Worm (Caenorhabditis elegans): Measurements from ENCODE around the gene C09B8.8.

Gene C09B8.8

DNA sequence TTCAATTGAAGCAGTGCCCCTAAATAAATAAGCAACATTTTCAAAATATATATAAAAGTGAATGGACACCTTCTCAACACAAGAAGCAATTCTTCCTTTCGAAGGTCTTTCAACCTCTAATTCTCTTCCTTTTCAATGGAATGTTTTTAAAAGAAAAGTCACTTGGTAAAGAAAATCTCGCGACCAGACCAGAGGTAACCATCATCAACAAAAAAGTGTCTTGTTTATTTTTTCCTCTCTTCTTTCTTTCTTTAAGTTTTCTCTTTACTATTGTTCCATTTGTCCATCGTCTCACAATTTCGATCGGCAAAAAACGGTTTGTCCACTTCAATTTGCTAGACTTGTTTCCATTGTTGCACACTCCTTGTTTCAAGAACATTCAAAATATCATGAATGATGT, at the start of gene C09B8.8:
Gene C09B8.8, plus strand, starts transcription at position 397 of the 400 bp plus-strand sequence.
- TF ChIP-seq B0310.2 (tag; optimal IDR thresholded peaks at IDR 0.05), result no peak
- TF ChIP-seq tra-4 (tag; optimal IDR thresholded peaks at IDR 0.05), result no peak
- no peak for TF ChIP-seq aly-1 (tag; optimal IDR thresholded peaks at IDR 0.05)
- no peak for TF ChIP-seq tbx-11 (GFP tag; IDR thresholded peaks at IDR 0.05)
- no peak for TF ChIP-seq hmg-4 (GFP tag; optimal IDR thresholded peaks at IDR 0.05)
- TF ChIP-seq ceh-13 (GFP tag; optimal IDR thresholded peaks at IDR 0.05), result no peak
- TF ChIP-seq sea-1 (GFP tag; conservative IDR thresholded peaks at IDR 0.05), result no peak
- TF ChIP-seq F13C5.2 (tag; optimal IDR thresholded peaks at IDR 0.05), result no peak
- TF ChIP-seq ets-7 (tag; optimal IDR thresholded peaks at IDR 0.05), result no peak
- no peak for TF ChIP-seq flt-1 (GFP tag; IDR thresholded peaks at IDR 0.05)
- no peak for TF ChIP-seq hnd-1 (tag; optimal IDR thresholded peaks at IDR 0.05)

DNA sequence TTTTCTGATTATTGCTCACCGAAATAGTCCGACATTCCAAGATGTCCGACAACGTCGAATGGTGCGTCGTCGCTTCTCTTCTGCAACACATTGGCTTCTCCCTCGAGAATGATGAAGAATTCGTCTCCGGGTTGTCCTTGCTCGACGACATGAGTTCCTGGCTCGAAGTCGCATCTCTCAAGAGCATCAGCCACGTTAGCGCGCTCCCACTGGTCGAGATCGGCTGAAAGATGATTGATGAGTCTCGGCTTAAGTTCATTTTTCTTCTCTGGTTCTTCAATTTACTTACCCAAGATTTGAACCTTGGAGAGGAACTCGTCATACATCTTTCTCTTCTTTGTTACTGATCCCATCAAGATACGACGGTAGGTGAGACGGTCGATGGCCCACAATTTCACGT, 43.1 kb upstream of the C09B8.8 start:
- TF ChIP-seq sea-1 (GFP tag; conservative IDR thresholded peaks at IDR 0.05), result no peak
- TF ChIP-seq tbx-11 (GFP tag; IDR thresholded peaks at IDR 0.05), result no peak
- no peak for TF ChIP-seq scrt-1 (GFP tag; IDR thresholded peaks at IDR 0.05)
- TF ChIP-seq hmbx-1 (tag; optimal IDR thresholded peaks at IDR 0.05), result no peak
- TF ChIP-seq hmg-4 (GFP tag; optimal IDR thresholded peaks at IDR 0.05), result no peak
- no peak for TF ChIP-seq tbx-37 (GFP tag; conservative IDR thresholded peaks at IDR 0.05)
- no peak for TF ChIP-seq ets-7 (tag; optimal IDR thresholded peaks at IDR 0.05)
- TF ChIP-seq ceh-36 (tag; optimal IDR thresholded peaks at IDR 0.05), result no peak
- no peak for TF ChIP-seq flt-1 (GFP tag; IDR thresholded peaks at IDR 0.05)
- no peak for TF ChIP-seq hnd-1 (tag; optimal IDR thresholded peaks at IDR 0.05)
- TF ChIP-seq tra-4 (tag; optimal IDR thresholded peaks at IDR 0.05), result no peak
- no peak for TF ChIP-seq ceh-13 (GFP tag; optimal IDR thresholded peaks at IDR 0.05)
- TF ChIP-seq pes-1 (GFP tag; IDR thresholded peaks at IDR 0.05), result no peak
- TF ChIP-seq ama-1 (optimal IDR thresholded peaks at IDR 0.05), result no peak
- no peak for TF ChIP-seq F13C5.2 (tag; optimal IDR thresholded peaks at IDR 0.05)
- no peak for TF ChIP-seq B0310.2 (tag; optimal IDR thresholded peaks at IDR 0.05)

DNA sequence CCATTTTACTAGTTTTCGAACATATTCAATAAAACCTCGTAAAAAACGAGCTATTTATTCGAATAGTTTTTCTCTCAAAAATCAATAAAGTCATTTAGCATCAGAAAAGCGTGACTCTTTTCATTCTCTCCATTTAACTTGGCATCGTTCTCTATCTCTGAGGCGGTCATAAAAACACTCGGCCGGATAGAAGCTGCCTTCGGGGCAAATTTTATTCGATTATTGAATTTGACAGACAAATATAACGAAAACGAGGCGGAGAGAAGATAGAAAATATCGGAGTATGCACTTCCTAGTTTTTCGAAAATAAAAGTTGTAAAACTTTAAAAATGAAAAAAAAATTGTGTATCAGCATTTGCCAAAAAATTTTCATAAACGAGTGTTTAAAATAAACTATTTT, 40.1 kb upstream of the C09B8.8 start:
- TF ChIP-seq flt-1 (GFP tag; IDR thresholded peaks at IDR 0.05) (no peak), hmbx-1 (tag; optimal IDR thresholded peaks at IDR 0.05) (no peak), hnd-1 (tag; optimal IDR thresholded peaks at IDR 0.05) (no peak), ceh-36 (tag; optimal IDR thresholded peaks at IDR 0.05) (no peak)

DNA sequence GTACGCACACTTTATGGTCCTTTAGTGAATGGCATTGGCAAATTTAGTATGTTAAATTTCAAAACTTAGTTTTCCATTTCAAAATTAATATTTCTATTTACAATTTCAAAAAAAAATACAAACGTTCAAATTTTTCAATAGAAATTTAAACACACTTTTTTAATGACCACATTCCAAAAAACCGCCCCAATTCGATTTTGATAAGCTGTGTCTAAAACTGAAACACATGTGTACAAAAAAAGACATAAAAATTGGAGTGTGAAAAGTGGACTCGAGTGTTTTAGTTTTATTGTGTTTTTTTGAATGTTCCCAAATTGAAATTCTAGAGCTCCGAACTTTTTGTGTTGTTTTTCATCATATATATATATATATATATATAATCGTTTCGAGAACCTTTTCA, 39.6 kb upstream of the C09B8.8 start:
- TF ChIP-seq sea-1 (GFP tag; conservative IDR thresholded peaks at IDR 0.05) (no peak), hnd-1 (tag; optimal IDR thresholded peaks at IDR 0.05) (no peak), hmg-4 (GFP tag; optimal IDR thresholded peaks at IDR 0.05) (no peak), ama-1 (optimal IDR thresholded peaks at IDR 0.05) (no peak), scrt-1 (GFP tag; IDR thresholded peaks at IDR 0.05) (no peak), tbx-11 (GFP tag; IDR thresholded peaks at IDR 0.05) (no peak), B0310.2 (tag; optimal IDR thresholded peaks at IDR 0.05) (no peak), ceh-13 (GFP tag; optimal IDR thresholded peaks at IDR 0.05) (no peak), ets-7 (tag; optimal IDR thresholded peaks at IDR 0.05) (no peak), ceh-36 (tag; optimal IDR thresholded peaks at IDR 0.05) (no peak), F13C5.2 (tag; optimal IDR thresholded peaks at IDR 0.05) (no peak), hmbx-1 (tag; optimal IDR thresholded peaks at IDR 0.05) (no peak), pes-1 (GFP tag; IDR thresholded peaks at IDR 0.05) (no peak), tra-4 (tag; optimal IDR thresholded peaks at IDR 0.05) (no peak), flt-1 (GFP tag; IDR thresholded peaks at IDR 0.05) (no peak)

- no peak for TF ChIP-seq flt-1 (GFP tag; IDR thresholded peaks at IDR 0.05)
- TF ChIP-seq hmg-4 (GFP tag; optimal IDR thresholded peaks at IDR 0.05), result peak; percentile 11
Observed at ce11 chrX:5976206-5976960, 38.9 kb upstream of the C09B8.8 start.

ce11 chrX:5977754-5978153, 37.5 kb upstream of the C09B8.8 start, which contains the start of gene kin-2:
TSS of gene kin-2 (minus strand) at chrX:5977854.
- no peak for TF ChIP-seq hmbx-1 (tag; optimal IDR thresholded peaks at IDR 0.05)
- no peak for TF ChIP-seq tra-4 (tag; optimal IDR thresholded peaks at IDR 0.05)
- TF ChIP-seq tbx-37 (GFP tag; conservative IDR thresholded peaks at IDR 0.05), result no peak
- TF ChIP-seq ceh-36 (tag; optimal IDR thresholded peaks at IDR 0.05), result no peak
- no peak for TF ChIP-seq hnd-1 (tag; optimal IDR thresholded peaks at IDR 0.05)
- TF ChIP-seq pes-1 (GFP tag; IDR thresholded peaks at IDR 0.05), result no peak
- no peak for TF ChIP-seq ets-7 (tag; optimal IDR thresholded peaks at IDR 0.05)
- TF ChIP-seq aly-1 (tag; optimal IDR thresholded peaks at IDR 0.05), result no peak
- TF ChIP-seq tbx-11 (GFP tag; IDR thresholded peaks at IDR 0.05), result no peak

DNA sequence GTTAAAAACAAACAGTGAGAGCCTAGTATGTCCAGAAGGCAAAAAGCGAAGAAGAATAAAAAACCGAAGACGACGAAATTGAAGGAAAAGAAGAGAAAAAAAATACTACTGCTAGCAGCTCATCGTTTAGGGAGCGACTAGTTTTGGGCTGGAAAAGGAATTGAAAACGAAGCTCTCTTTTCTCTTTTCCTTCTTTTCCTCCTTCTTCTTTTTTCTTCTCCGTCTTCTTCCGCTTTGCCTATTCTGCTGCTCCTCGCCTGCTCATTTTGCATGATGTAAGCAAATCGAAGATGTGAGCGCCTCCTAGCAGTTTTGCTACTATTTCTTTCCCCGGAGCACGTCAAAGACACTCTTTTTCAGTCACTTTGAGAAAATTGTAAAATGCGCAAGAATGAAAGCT, 33.6 kb upstream of the C09B8.8 start:
- TF ChIP-seq flt-1 (GFP tag; IDR thresholded peaks at IDR 0.05) (no peak), hmg-4 (GFP tag; optimal IDR thresholded peaks at IDR 0.05) (no peak), pes-1 (GFP tag; IDR thresholded peaks at IDR 0.05) (no peak), ets-7 (tag; optimal IDR thresholded peaks at IDR 0.05) (no peak), sea-1 (GFP tag; conservative IDR thresholded peaks at IDR 0.05) (no peak), aly-1 (tag; optimal IDR thresholded peaks at IDR 0.05) (no peak), scrt-1 (GFP tag; IDR thresholded peaks at IDR 0.05) (no peak), B0310.2 (tag; optimal IDR thresholded peaks at IDR 0.05) (no peak), tbx-37 (GFP tag; conservative IDR thresholded peaks at IDR 0.05) (no peak), ceh-13 (GFP tag; optimal IDR thresholded peaks at IDR 0.05) (no peak), ama-1 (optimal IDR thresholded peaks at IDR 0.05) (no peak), tbx-11 (GFP tag; IDR thresholded peaks at IDR 0.05) (no peak), F13C5.2 (tag; optimal IDR thresholded peaks at IDR 0.05) (no peak)

DNA sequence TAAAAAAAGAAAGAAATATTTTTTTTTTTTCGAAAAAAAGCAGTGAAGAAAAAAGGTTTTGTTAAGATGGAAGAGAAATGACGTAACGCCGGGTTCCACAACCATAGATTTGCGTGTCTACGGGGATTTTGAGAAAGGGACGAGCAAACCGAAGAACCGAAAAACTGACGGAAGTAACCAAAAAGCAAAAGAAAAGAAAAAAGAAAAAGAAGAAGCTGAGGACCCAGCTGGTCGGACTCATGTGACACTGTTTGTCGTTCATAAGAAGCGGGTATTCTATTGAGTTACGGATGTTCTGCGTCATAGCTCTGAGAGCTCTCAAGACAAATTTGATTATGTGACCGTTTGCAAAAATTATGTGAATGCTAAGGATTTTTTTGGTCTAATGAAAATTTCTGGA, 32.5 kb upstream of the C09B8.8 start:
- no peak for TF ChIP-seq ceh-13 (GFP tag; optimal IDR thresholded peaks at IDR 0.05)
